Worm (Caenorhabditis elegans) whole organism, L1 larva: Measurements from ENCODE around the gene cyp-13A5.

ENCODE experiments used
- C16A3.4 ChIP-seq: fragments of 150-350 bp; optimal IDR thresholded peaks from 2 replicates; lab custom pipeline; 2014; ENCODE audit warnings: missing biosample characterization, missing genetic modification characterization
- C34B4.2 ChIP-seq: sonication (generic microtip); optimal IDR thresholded peaks from 2 replicates; lab custom pipeline; 2017; ENCODE audit warnings: mild to moderate bottlenecking, missing genetic modification characterization, missing compliant biosample characterization
- F16B12.6 ChIP-seq: fragments of 150-350 bp; optimal IDR thresholded peaks from 2 replicates; lab custom pipeline; 2014; ENCODE audit warnings: missing biosample characterization, missing genetic modification characterization
- Y116A8C.19 ChIP-seq: sonication (generic microtip); optimal IDR thresholded peaks from 2 replicates; lab custom pipeline; 2016; ENCODE audit warnings: missing compliant biosample characterization, missing genetic modification characterization, borderline replicate concordance
- aha-1 ChIP-seq: fragments of 150-350 bp; optimal IDR thresholded peaks from 2 replicates; lab custom pipeline; 2014; ENCODE audit warnings: missing biosample characterization, missing genetic modification characterization
- ceh-88 ChIP-seq: fragments of 200-800 bp; sonication (Bioruptor generic); IDR thresholded peaks from 2 replicates; pipeline ENCODE4 v1.3.6; 2022; ENCODE audit warnings: missing genetic modification characterization, missing compliant biosample characterization
- ceh-90 ChIP-seq: sonication (generic microtip); optimal IDR thresholded peaks from 2 replicates; lab custom pipeline; 2016; ENCODE audit warnings: missing genetic modification characterization, missing compliant biosample characterization
- ces-1 ChIP-seq: fragments of 150-350 bp; optimal IDR thresholded peaks from 2 replicates; lab custom pipeline; 2014; ENCODE audit warnings: missing biosample characterization, missing genetic modification reagents, missing genetic modification characterization
- efl-1 ChIP-seq, 4 experiments: fragments of 150-350 bp; optimal IDR thresholded peaks in 3 of 4; peaks in 1 of 4; 1 replicate in 1 of 4; 2 replicates in 3 of 4; lab custom pipeline; 2014; ENCODE audit warnings: missing biosample characterization in 2 of 4, missing genetic modification characterization in 2 of 4, missing genetic modification reagents in 2 of 4
- elt-3 ChIP-seq, 6 experiments: fragments of 150-350 bp in 1 of 6; sonication (generic microtip); optimal IDR thresholded peaks; 2 replicates each; lab custom pipeline; 2017 to 2018; ENCODE audit warnings: missing biosample characterization in 6 of 6, missing genetic modification characterization in 6 of 6, inconsistent platforms in 1 of 6
- fkh-8 ChIP-seq: sonication (generic microtip); optimal IDR thresholded peaks from 2 replicates; lab custom pipeline; 2016; ENCODE audit warnings: mild to moderate bottlenecking, missing genetic modification characterization, missing compliant biosample characterization
- hlh-4 ChIP-seq: sonication (generic microtip); optimal IDR thresholded peaks from 2 replicates; lab custom pipeline; 2016; ENCODE audit warnings: mild to moderate bottlenecking, missing genetic modification characterization, missing compliant biosample characterization
- hpl-2 ChIP-seq: fragments of 150-350 bp; optimal IDR thresholded peaks from 2 replicates; lab custom pipeline; 2014; ENCODE audit warnings: missing biosample characterization, missing genetic modification reagents, missing genetic modification characterization
- jun-1 ChIP-seq: fragments of 150-350 bp; optimal IDR thresholded peaks from 2 replicates; lab custom pipeline; 2014; ENCODE audit warnings: missing biosample characterization, missing genetic modification reagents, missing genetic modification characterization
- lin-13 ChIP-seq: fragments of 150-350 bp; optimal IDR thresholded peaks from 2 replicates; lab custom pipeline; 2014; ENCODE audit warnings: missing biosample characterization, missing genetic modification reagents, missing genetic modification characterization
- lin-14 ChIP-seq: fragments of 200-800 bp; sonication (Bioruptor generic); optimal IDR thresholded peaks from 2 replicates; lab custom pipeline; 2018; ENCODE audit warnings: mild to moderate bottlenecking, missing genetic modification characterization, moderate library complexity, missing compliant biosample characterization
- lir-3 ChIP-seq: sonication (generic microtip); optimal IDR thresholded peaks from 2 replicates; lab custom pipeline; 2016; ENCODE audit warnings: mild to moderate bottlenecking, missing genetic modification characterization, moderate library complexity, missing compliant biosample characterization; ENCODE audit not compliant: poor library complexity
- lsy-2 ChIP-seq, 2 experiments: fragments of 150-350 bp; optimal IDR thresholded peaks; 2 replicates each; lab custom pipeline; 2014; ENCODE audit warnings: missing biosample characterization in 2 of 2, missing genetic modification characterization in 2 of 2
- mab-9 ChIP-seq: fragments of 200-800 bp; sonication (Bioruptor generic); IDR thresholded peaks from 2 replicates; pipeline ENCODE4 v1.3.6; 2022; ENCODE audit warnings: missing genetic modification reagents, missing genetic modification characterization, missing compliant biosample characterization
- mef-2 ChIP-seq: fragments of 150-350 bp; optimal IDR thresholded peaks from 2 replicates; lab custom pipeline; 2014; ENCODE audit warnings: missing biosample characterization, missing genetic modification characterization
- mep-1 ChIP-seq: fragments of 150-350 bp; optimal IDR thresholded peaks from 2 replicates; lab custom pipeline; 2014; ENCODE audit warnings: missing biosample characterization, missing genetic modification characterization
- nhr-11 ChIP-seq: fragments of 150-350 bp; optimal IDR thresholded peaks from 2 replicates; lab custom pipeline; 2014; ENCODE audit warnings: missing biosample characterization, missing genetic modification characterization
- nhr-19 ChIP-seq: fragments of 200-800 bp; sonication (Bioruptor generic); conservative IDR thresholded peaks from 2 replicates; pipeline ENCODE4 v1.3.6; 2022; ENCODE audit warnings: missing genetic modification characterization, missing compliant biosample characterization
- nhr-20 ChIP-seq: sonication (generic microtip); optimal IDR thresholded peaks from 2 replicates; lab custom pipeline; 2016; ENCODE audit warnings: mild to moderate bottlenecking, missing genetic modification characterization, missing compliant biosample characterization
- nhr-71 ChIP-seq: sonication (generic microtip); optimal IDR thresholded peaks from 2 replicates; lab custom pipeline; 2016; ENCODE audit warnings: mild to moderate bottlenecking, missing genetic modification characterization, moderate library complexity, missing compliant biosample characterization
- nhr-90 ChIP-seq: sonication (generic microtip); optimal IDR thresholded peaks from 2 replicates; lab custom pipeline; 2016; ENCODE audit warnings: mild to moderate bottlenecking, missing genetic modification characterization, missing compliant biosample characterization; ENCODE audit not compliant: poor library complexity
- pag-3 ChIP-seq: sonication (generic microtip); optimal IDR thresholded peaks from 2 replicates; lab custom pipeline; 2017; ENCODE audit warnings: missing genetic modification characterization, mild to moderate bottlenecking, missing compliant biosample characterization, antibody characterized with exemption, borderline replicate concordance; ENCODE audit not compliant: insufficient read depth
- rnt-1 ChIP-seq: sonication (generic microtip); optimal IDR thresholded peaks from 2 replicates; lab custom pipeline; 2016; ENCODE audit warnings: mild to moderate bottlenecking, missing genetic modification characterization, moderate library complexity, missing compliant biosample characterization
- skn-1 ChIP-seq: fragments of 150-350 bp; optimal IDR thresholded peaks from 2 replicates; lab custom pipeline; 2014; ENCODE audit warnings: missing biosample characterization, missing genetic modification characterization
- snu-23 ChIP-seq: sonication (generic microtip); optimal IDR thresholded peaks from 2 replicates; lab custom pipeline; 2016; ENCODE audit warnings: missing genetic modification characterization, missing compliant biosample characterization
- sptf-1 ChIP-seq: fragments of 150-350 bp; optimal IDR thresholded peaks from 2 replicates; lab custom pipeline; 2014; ENCODE audit warnings: missing biosample characterization, missing genetic modification characterization
- swsn-7 ChIP-seq: sonication (generic microtip); optimal IDR thresholded peaks from 2 replicates; lab custom pipeline; 2016; ENCODE audit warnings: missing genetic modification characterization, missing compliant biosample characterization
- unc-62 ChIP-seq: fragments of 150-350 bp; optimal IDR thresholded peaks from 2 replicates; lab custom pipeline; 2014; ENCODE audit warnings: missing biosample characterization, missing genetic modification reagents, missing genetic modification characterization
- xbp-1 ChIP-seq: sonication (generic microtip); optimal IDR thresholded peaks from 2 replicates; lab custom pipeline; 2016; ENCODE audit warnings: missing genetic modification characterization, missing compliant biosample characterization
- zag-1 ChIP-seq: fragments of 150-350 bp; optimal IDR thresholded peaks from 2 replicates; lab custom pipeline; 2014; ENCODE audit warnings: missing biosample characterization, missing genetic modification characterization

The cyp-13A5 gene

ce11 chrII:9769797-9770520 is 30.2 kb downstream of the cyp-13A5 start, which contains the start of gene aqp-10 (continued):
- TF ChIP-seq nhr-20 (tag; lab: Kevin White, UChicago): peak; percentile 73
- TF ChIP-seq C16A3.4 (tag; lab: Kevin White, UChicago): peak; percentile 44
- TF ChIP-seq skn-1 (tag; lab: Kevin White, UChicago): peak; percentile 13
- peak; percentile 8 for TF ChIP-seq lir-3 (tag; lab: Kevin White, UChicago)

DNA sequence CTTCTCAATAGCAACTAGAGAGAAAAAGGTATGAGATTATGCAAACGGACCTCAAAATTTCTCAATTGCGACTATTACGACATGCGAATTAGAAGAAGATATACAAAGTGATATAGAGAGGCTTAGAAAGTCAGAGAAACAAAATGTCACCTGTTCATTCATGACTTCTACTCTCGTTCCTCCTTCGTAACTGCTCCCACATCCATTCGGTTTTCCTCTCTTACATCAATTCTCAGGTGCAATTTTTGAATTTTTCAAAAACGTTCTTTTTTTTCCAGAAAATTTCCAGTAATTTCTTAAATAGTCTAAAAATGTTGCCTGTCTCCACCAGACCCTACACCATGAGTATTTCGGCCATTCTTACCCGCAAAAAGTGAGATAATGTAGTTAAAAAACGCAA is 35.5 kb downstream of the cyp-13A5 start:
- TF ChIP-seq mep-1 (tag; lab: Kevin White, UChicago): no peak
- no peak for TF ChIP-seq efl-1 (optimal IDR thresholded peaks at IDR 0.05; lab: Kevin White, UChicago)
- peak in 1 of 2 experiments; percentile 80 for TF ChIP-seq efl-1 (GFP tag; optimal IDR thresholded peaks at IDR 0.05 in 1 of 2; lab: Kevin White, UChicago)
- no peak for TF ChIP-seq hlh-4 (tag; lab: Kevin White, UChicago)

- TF ChIP-seq ceh-88 (GFP tag; lab: Robert Waterston, UW): no peak
- TF ChIP-seq mef-2: no peak
- no peak for TF ChIP-seq jun-1 (tag; lab: Kevin White, UChicago)
- TF ChIP-seq swsn-7 (tag; lab: Kevin White, UChicago): no peak
- no peak for TF ChIP-seq aha-1 (tag; lab: Kevin White, UChicago)
- TF ChIP-seq hpl-2 (GFP tag; lab: Kevin White, UChicago): no peak
- peak; percentile 13 for TF ChIP-seq fkh-8
- TF ChIP-seq C16A3.4 (tag; lab: Kevin White, UChicago): no peak
- TF ChIP-seq mab-9 (GFP tag; lab: Robert Waterston, UW): no peak
- no peak for TF ChIP-seq sptf-1 (tag; lab: Kevin White, UChicago)
- TF ChIP-seq unc-62 (GFP tag; lab: Kevin White, UChicago): no peak
- peak; percentile 1 for TF ChIP-seq nhr-71 (tag; lab: Kevin White, UChicago)
- TF ChIP-seq nhr-90 (tag; lab: Kevin White, UChicago): no peak
- no peak for TF ChIP-seq lin-13
- TF ChIP-seq C34B4.2 (tag; lab: Kevin White, UChicago): no peak
- peak; percentile 49 for TF ChIP-seq xbp-1
- no peak for TF ChIP-seq F16B12.6 (tag; lab: Kevin White, UChicago)
- TF ChIP-seq zag-1 (tag; lab: Kevin White, UChicago): no peak
- TF ChIP-seq ces-1 (GFP tag; lab: Kevin White, UChicago): no peak
- TF ChIP-seq efl-1 (optimal IDR thresholded peaks at IDR 0.05; lab: Kevin White, UChicago): no peak
- peak in 1 of 2 experiments; percentile 63 for TF ChIP-seq efl-1 (GFP tag; optimal IDR thresholded peaks at IDR 0.05 in 1 of 2; lab: Kevin White, UChicago)
Observed at ce11 chrII:9759382-9759781, 40.8 kb downstream of the cyp-13A5 start.

DNA sequence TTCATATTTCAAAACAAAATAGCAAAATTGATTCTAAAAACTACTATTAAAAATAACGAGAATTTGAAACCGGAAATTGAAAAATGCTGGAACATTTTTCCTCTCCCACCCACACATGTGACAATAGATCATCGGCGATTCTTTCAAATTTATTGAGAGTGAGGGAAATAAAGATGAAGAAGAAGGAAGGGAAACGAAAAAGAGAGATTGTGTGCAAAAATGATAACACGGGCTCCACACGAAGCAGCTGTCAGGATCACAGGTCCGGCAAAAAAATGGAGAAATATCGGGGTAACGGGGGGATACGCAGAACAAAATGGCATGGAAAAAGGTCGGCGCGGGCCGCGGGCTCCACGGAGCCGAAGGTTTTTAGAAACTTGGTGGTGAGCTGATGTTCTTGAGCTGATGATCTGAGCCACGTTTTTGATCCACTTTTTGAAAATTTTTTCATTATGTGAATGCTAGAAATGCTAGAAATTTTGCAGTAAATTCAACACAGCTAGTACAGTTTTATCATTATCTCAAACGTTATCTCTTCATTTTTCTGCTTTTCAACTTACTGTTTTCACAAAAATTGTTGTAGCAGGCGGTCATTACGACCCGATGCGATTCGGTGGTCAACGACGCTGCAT is 42.4 kb downstream of the cyp-13A5 start, which contains the start of gene shk-1:
Gene shk-1 (plus strand): TSS at position 582 of the 632 bp plus-strand sequence.
- TF ChIP-seq unc-62 (GFP tag; lab: Kevin White, UChicago) (no peak), ceh-90 (no peak), elt-3 (tag; optimal IDR thresholded peaks at IDR 0.05; lab: Kevin White, UChicago) (no peak), swsn-7 (tag; lab: Kevin White, UChicago) (peak; percentile 16), nhr-20 (tag; lab: Kevin White, UChicago) (peak; percentile 21), snu-23 (GFP tag; lab: Kevin White, UChicago) (peak; percentile 27), nhr-19 (GFP tag; lab: Robert Waterston, UW) (peak; percentile 17; the same call in 1 of the 2 replicates), rnt-1 (peak; percentile 77), efl-1 (optimal IDR thresholded peaks at IDR 0.05; lab: Kevin White, UChicago) (no peak), efl-1 (GFP tag; optimal IDR thresholded peaks at IDR 0.05 in 1 of 2; lab: Kevin White, UChicago) (peak in 1 of 2 experiments; percentile 14), lin-14 (peak; percentile 88), nhr-71 (tag; lab: Kevin White, UChicago) (peak; percentile 71), lsy-2 (tag; optimal IDR thresholded peaks at IDR 0.05; lab: Kevin White, UChicago) (peak in 1 of 2 experiments; percentile 47), pag-3 (peak; percentile 72), nhr-11 (peak; percentile 14), Y116A8C.19 (tag; lab: Kevin White, UChicago) (no peak)
